Worm (Caenorhabditis elegans) whole organism, L2 larva: ENCODE measurements around the gene F12D9.2.

Experiments used
- fos-1 ChIP-seq: fragments of 150-350 bp; optimal IDR thresholded peaks from 2 replicates; lab custom pipeline; 2014; ENCODE audit warnings: missing biosample characterization, missing genetic modification characterization
- lin-39 ChIP-seq: fragments of 150-350 bp; optimal IDR thresholded peaks from 2 replicates; lab custom pipeline; 2014; ENCODE audit warnings: missing biosample characterization, missing genetic modification reagents, missing genetic modification characterization
- nhr-77 ChIP-seq: fragments of 150-350 bp; optimal IDR thresholded peaks from 2 replicates; lab custom pipeline; 2014; ENCODE audit warnings: missing biosample characterization, missing genetic modification characterization
- unc-39 ChIP-seq: fragments of 150-350 bp; optimal IDR thresholded peaks from 2 replicates; lab custom pipeline; 2014; ENCODE audit warnings: missing biosample characterization, missing genetic modification characterization

DNA sequence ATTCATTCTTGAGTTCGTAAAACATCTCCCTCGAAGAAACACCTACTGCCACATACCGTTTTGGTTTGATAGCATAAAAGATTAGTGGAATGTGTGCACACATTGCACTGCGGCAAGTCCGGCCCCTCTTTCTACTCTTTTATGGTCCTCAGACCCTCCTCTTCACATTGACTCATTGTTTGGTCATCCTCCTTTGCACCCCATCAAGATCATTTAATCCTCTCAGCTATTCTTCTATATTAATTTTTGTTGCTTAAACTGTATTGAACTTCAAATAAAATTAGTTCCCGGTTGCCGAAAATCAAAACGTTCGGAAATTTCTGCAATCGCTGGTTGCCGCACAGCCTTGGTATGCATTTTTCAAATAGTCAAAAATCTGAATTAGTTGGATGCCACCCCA, 13.4 kb upstream of the F12D9.2 start, which contains the start of gene rig-1:
- TF ChIP-seq unc-39 (tag; lab: Kevin White, UChicago) (no peak), nhr-77 (tag; lab: Kevin White, UChicago) (no peak), fos-1 (tag; lab: Kevin White, UChicago) (no peak), lin-39 (tag; lab: Kevin White, UChicago) (no peak)
